Fruit fly (Drosophila melanogaster) whole organism, adult: ENCODE data around the gene CtsF.
A peak's percentile ranks its signal among the peaks of the same experiment; 100 is the strongest.

ENCODE experiments used
- CG11617 ChIP-seq: fragments of 200-800 bp; sonication (Bioruptor generic); optimal IDR thresholded peaks from 2 replicates; lab custom pipeline; 2017; ENCODE audit warnings: mild to moderate bottlenecking, missing biosample characterization, missing genetic modification reagents, missing genetic modification characterization
- CG12768 ChIP-seq: fragments of 200-800 bp; sonication (Bioruptor generic); optimal IDR thresholded peaks from 2 replicates; lab custom pipeline; 2017; ENCODE audit warnings: missing biosample characterization, missing genetic modification characterization, mild to moderate bottlenecking, moderate library complexity, missing genetic modification reagents
- CG14711 ChIP-seq: fragments of 200-800 bp; sonication (Bioruptor generic); optimal IDR thresholded peaks from 2 replicates; lab custom pipeline; 2018; ENCODE audit warnings: missing biosample characterization, mild to moderate bottlenecking, missing genetic modification characterization, moderate library complexity
- CG1620 ChIP-seq: fragments of 200-800 bp; sonication (Bioruptor generic); optimal IDR thresholded peaks from 2 replicates; lab custom pipeline; 2016; ENCODE audit warnings: missing biosample characterization, missing genetic modification characterization
- CG33017 ChIP-seq: fragments of 200-800 bp; sonication (Bioruptor generic); optimal IDR thresholded peaks from 2 replicates; lab custom pipeline; 2018; ENCODE audit warnings: missing biosample characterization, mild to moderate bottlenecking, missing genetic modification characterization, moderate library complexity
- CG5204 ChIP-seq: fragments of 200-800 bp; sonication (Bioruptor generic); optimal IDR thresholded peaks from 2 replicates; lab custom pipeline; 2016; ENCODE audit warnings: missing biosample characterization, missing genetic modification characterization
- CG7045 ChIP-seq: fragments of 200-800 bp; sonication (Bioruptor generic); optimal IDR thresholded peaks from 2 replicates; lab custom pipeline; 2017; ENCODE audit warnings: missing biosample characterization, mild to moderate bottlenecking, missing genetic modification characterization
- Hr96 ChIP-seq: fragments of 200-800 bp; sonication (Bioruptor generic); optimal IDR thresholded peaks from 2 replicates; lab custom pipeline; 2016; ENCODE audit warnings: missing biosample characterization, missing genetic modification characterization
- Mnt ChIP-seq: fragments of 200-800 bp; sonication (Bioruptor generic); optimal IDR thresholded peaks from 2 replicates; lab custom pipeline; 2016; ENCODE audit warnings: missing biosample characterization, mild to moderate bottlenecking, missing genetic modification characterization
- bab1 ChIP-seq: fragments of 200-800 bp; sonication (Bioruptor generic); optimal IDR thresholded peaks from 3 replicates; lab custom pipeline; 2019; ENCODE audit warnings: missing biosample characterization, mild to moderate bottlenecking, missing genetic modification characterization, moderate library complexity
- ovo ChIP-seq: fragments of 200-800 bp; sonication (Bioruptor generic); optimal IDR thresholded peaks from 2 replicates; lab custom pipeline; 2016; ENCODE audit warnings: missing biosample characterization, missing genetic modification characterization
- pad ChIP-seq: fragments of 200-800 bp; sonication (Bioruptor generic); optimal IDR thresholded peaks from 3 replicates; lab custom pipeline; 2017; ENCODE audit warnings: missing biosample characterization, missing genetic modification characterization, mild to moderate bottlenecking, moderate library complexity, missing genetic modification reagents

- TF ChIP-seq CG12768 (GFP tag; lab: Kevin White, UChicago) (peak; percentile 92), CG11617 (GFP tag; lab: Kevin White, UChicago) (peak; percentile 87), CG33017 (tag; lab: Kevin White, UChicago) (peak; percentile 76), CG7045 (GFP tag; lab: Kevin White, UChicago) (peak; percentile 90), bab1 (GFP tag; lab: Kevin White, UChicago) (peak; percentile 94), CG14711 (tag; lab: Kevin White, UChicago) (peak; percentile 77), Hr96 (GFP tag; lab: Kevin White, UChicago) (peak; percentile 79), CG1620 (GFP tag; lab: Kevin White, UChicago) (peak; percentile 86), CG5204 (GFP tag; lab: Kevin White, UChicago) (no peak), ovo (GFP tag; lab: Kevin White, UChicago) (peak; percentile 96), Mnt (GFP tag; lab: Kevin White, UChicago) (peak; percentile 95), pad (GFP tag; lab: Kevin White, UChicago) (peak; percentile 76)
Observed at dm6 chr3R:5215334-5216307, 35.9 kb downstream of the CtsF start.
